Fruit fly (Drosophila melanogaster): Measurements from ENCODE around the gene muc.

The muc gene

dm6 chr2L:7426326-7427066 lies at the start of gene muc (continued):
- TF ChIP-seq Dad (GFP tag; optimal IDR thresholded peaks at IDR 0.05) (no peak), trh (GFP tag; optimal IDR thresholded peaks at IDR 0.05) (no peak), CTCF (GFP tag; optimal IDR thresholded peaks at IDR 0.05) (no peak), NFAT (GFP tag; IDR thresholded peaks at IDR 0.05) (peak; percentile 55; the same call in 1 of the 2 replicates), Spps (tag; optimal IDR thresholded peaks at IDR 0.05) (no peak), HHEX (GFP tag; optimal IDR thresholded peaks at IDR 0.05) (no peak), CG5180 (GFP tag; optimal IDR thresholded peaks at IDR 0.05) (no peak), luna (GFP tag; optimal IDR thresholded peaks at IDR 0.05) (no peak), sc (optimal IDR thresholded peaks at IDR 0.05) (no peak), sc (GFP tag; optimal IDR thresholded peaks at IDR 0.05) (no peak), yki (optimal IDR thresholded peaks at IDR 0.05) (no peak), Eip74EF (GFP tag; optimal IDR thresholded peaks at IDR 0.05) (peak in 1 of 2 experiments; percentile 67), chinmo (GFP tag; IDR thresholded peaks at IDR 0.05; ENCODE audit: partially characterized antibody) (no peak), CG30403 (GFP tag; optimal IDR thresholded peaks at IDR 0.05) (peak; percentile 70), CG7372 (GFP tag; IDR thresholded peaks at IDR 0.05) (0 out of 2 replicates have a peak, but pooled peaks have one; percentile 18), repo (GFP tag; optimal IDR thresholded peaks at IDR 0.05) (no peak), CG16779 (GFP tag; IDR thresholded peaks at IDR 0.05) (no peak), CG32532 (GFP tag; IDR thresholded peaks at IDR 0.05) (peak; percentile 70), caup (GFP tag; optimal IDR thresholded peaks at IDR 0.05; ENCODE audit: severe bottlenecking) (no peak), sob (GFP tag; IDR thresholded peaks at IDR 0.05) (peak; percentile 47; the same call in 1 of the 2 replicates), gsb-n (tag; optimal IDR thresholded peaks at IDR 0.05) (peak; percentile 23), dysf (GFP tag; IDR thresholded peaks at IDR 0.05) (peak; percentile 43; the same call in 2 of the 3 replicates), Jarid2 (GFP tag; optimal IDR thresholded peaks at IDR 0.05) (no peak), D19B (GFP tag; optimal IDR thresholded peaks at IDR 0.05) (peak; percentile 11), grn (GFP tag; optimal IDR thresholded peaks at IDR 0.05) (no peak), crc (GFP tag; optimal IDR thresholded peaks at IDR 0.05) (no peak), CG16813 (GFP tag; IDR thresholded peaks at IDR 0.05; ENCODE audit: partially characterized antibody) (peak; percentile 74), esg (GFP tag; conservative IDR thresholded peaks at IDR 0.05) (no peak), dm (GFP tag; optimal IDR thresholded peaks at IDR 0.05) (no peak), Dip3 (GFP tag; optimal IDR thresholded peaks at IDR 0.05) (no peak), CG11560 (tag; IDR thresholded peaks at IDR 0.05) (no peak), amos (GFP tag; IDR thresholded peaks at IDR 0.05; ENCODE audit: partially characterized antibody) (peak; percentile 79; the same call in 1 of the 2 replicates), jing (GFP tag; optimal IDR thresholded peaks at IDR 0.05) (no peak), CG33557 (GFP tag; optimal IDR thresholded peaks at IDR 0.05) (no peak), CG4730 (GFP tag; IDR thresholded peaks at IDR 0.05) (no peak), gem (tag; optimal IDR thresholded peaks at IDR 0.05) (peak; percentile 64), lilli (GFP tag; optimal IDR thresholded peaks at IDR 0.05) (peak; percentile 59), HLHmδ (GFP tag; optimal IDR thresholded peaks at IDR 0.05) (no peak), CG34422 (GFP tag; IDR thresholded peaks at IDR 0.05) (peak; percentile 8; the same call in 1 of the 3 replicates), hb (GFP tag; IDR thresholded peaks at IDR 0.05; ENCODE audit: partially characterized antibody) (peak; percentile 22; the same call in 1 of the 3 replicates), Antp (GFP tag; optimal IDR thresholded peaks at IDR 0.05) (peak; percentile 46), CG2678 (tag; optimal IDR thresholded peaks at IDR 0.05) (peak; percentile 53), CG6683 (GFP tag; optimal IDR thresholded peaks at IDR 0.05) (no peak), mirr (GFP tag; optimal IDR thresholded peaks at IDR 0.05) (no peak), CG12769 (tag; optimal IDR thresholded peaks at IDR 0.05) (peak; percentile 59), CG7963 (GFP tag; IDR thresholded peaks at IDR 0.05; ENCODE audit: partially characterized antibody) (peak; percentile 44; the same call in 1 of the 3 replicates), CG4424 (GFP tag; optimal IDR thresholded peaks at IDR 0.05) (peak; percentile 46), CG12299 (tag; optimal IDR thresholded peaks at IDR 0.05) (no peak), pb (GFP tag; optimal IDR thresholded peaks at IDR 0.05) (no peak), dpn (GFP tag; optimal IDR thresholded peaks at IDR 0.05) (peak; percentile 28 to 44)

Data from whole organism, embryonic.